Worm (Caenorhabditis elegans) whole organism, L4 larva: ENCODE results near the gene C07A9.9.

Experiments used
- F10B5.3 ChIP-seq: sonication (generic microtip); optimal IDR thresholded peaks from 2 replicates; lab custom pipeline; 2016; ENCODE audit warnings: mild to moderate bottlenecking, missing genetic modification characterization, missing compliant biosample characterization
- F26F4.8 ChIP-seq: fragments of 200-800 bp; sonication (Bioruptor generic); conservative IDR thresholded peaks from 2 replicates; pipeline ENCODE4 v1.3.6; 2022; ENCODE audit warnings: missing genetic modification characterization, missing compliant biosample characterization
- T20F7.1 ChIP-seq: fragments of 200-800 bp; sonication (Bioruptor generic); optimal IDR thresholded peaks from 2 replicates; lab custom pipeline; 2018; ENCODE audit warnings: mild to moderate bottlenecking, missing genetic modification characterization, missing compliant biosample characterization
- T26A8.4 ChIP-seq: fragments of 200-800 bp; sonication (Bioruptor generic); IDR thresholded peaks from 2 replicates; pipeline ENCODE4 v1.3.6; 2022; ENCODE audit warnings: missing genetic modification characterization, missing compliant biosample characterization
- Y48G9A.11 ChIP-seq: fragments of 200-800 bp; sonication (Bioruptor generic); IDR thresholded peaks from 2 replicates; pipeline ENCODE4 v1.3.6; 2022; ENCODE audit warnings: missing genetic modification reagents, missing genetic modification characterization, missing compliant biosample characterization
- ZK337.2 ChIP-seq: fragments of 200-800 bp; sonication (Bioruptor generic); IDR thresholded peaks from 2 replicates; pipeline ENCODE4 v1.3.6; 2022; ENCODE audit warnings: missing genetic modification reagents, missing genetic modification characterization, missing compliant biosample characterization
- ZK546.5 ChIP-seq, 2 experiments: sonication (generic microtip); optimal IDR thresholded peaks; 2 replicates each; lab custom pipeline; 2017; ENCODE audit warnings: missing biosample characterization in 2 of 2, missing genetic modification characterization in 2 of 2
- aha-1 ChIP-seq: fragments of 150-350 bp; peaks from one replicate; lab custom pipeline; 2014; ENCODE audit warnings: missing biosample characterization, missing genetic modification characterization
- aly-2 ChIP-seq: sonication (generic microtip); optimal IDR thresholded peaks from 2 replicates; lab custom pipeline; 2018; ENCODE audit warnings: missing biosample characterization, missing genetic modification characterization
- ama-1 ChIP-seq: fragments of 150-350 bp; optimal IDR thresholded peaks from 2 replicates; lab custom pipeline; 2014; ENCODE audit warnings: inconsistent platforms, mixed read lengths
- attf-4 ChIP-seq: sonication (generic microtip); optimal IDR thresholded peaks from 3 replicates; lab custom pipeline; 2017; ENCODE audit warnings: missing biosample characterization, missing genetic modification characterization
- ceh-28 ChIP-seq: fragments of 150-350 bp; optimal IDR thresholded peaks from 2 replicates; lab custom pipeline; 2014; ENCODE audit warnings: missing biosample characterization, missing genetic modification reagents, missing genetic modification characterization
- ceh-32 ChIP-seq: sonication (generic microtip); optimal IDR thresholded peaks from 2 replicates; lab custom pipeline; 2016; ENCODE audit warnings: mild to moderate bottlenecking, missing genetic modification characterization, missing compliant biosample characterization; ENCODE audit not compliant: poor library complexity
- ceh-44 ChIP-seq: fragments of 200-800 bp; sonication (Bioruptor generic); IDR thresholded peaks from 2 replicates; pipeline ENCODE4 v1.3.6; 2022; ENCODE audit warnings: missing genetic modification reagents, missing genetic modification characterization, missing compliant biosample characterization
- ceh-62 ChIP-seq: sonication (generic microtip); optimal IDR thresholded peaks from 2 replicates; lab custom pipeline; 2017; ENCODE audit warnings: missing biosample characterization, missing genetic modification characterization
- ces-1 ChIP-seq: fragments of 150-350 bp; sonication (generic microtip); optimal IDR thresholded peaks from 4 replicates; lab custom pipeline; 2014; ENCODE audit warnings: missing biosample characterization, missing genetic modification reagents, missing genetic modification characterization
- daf-12 ChIP-seq: fragments of 150-350 bp; optimal IDR thresholded peaks from 2 replicates; lab custom pipeline; 2014; ENCODE audit warnings: missing biosample characterization, missing genetic modification reagents, missing genetic modification characterization
- daf-16 ChIP-seq, 3 experiments: sonication (generic microtip); optimal IDR thresholded peaks; 2 replicates each; lab custom pipeline; 2016 to 2017; ENCODE audit warnings: missing genetic modification characterization in 3 of 3, missing genetic modification reagents in 3 of 3, mild to moderate bottlenecking in 2 of 3, missing compliant biosample characterization in 2 of 3, missing biosample characterization in 1 of 3, moderate library complexity in 1 of 3
- daf-19 ChIP-seq: fragments of 200-800 bp; sonication (Bioruptor generic); conservative IDR thresholded peaks from 2 replicates; pipeline ENCODE4 v1.3.6; 2022; ENCODE audit warnings: missing genetic modification characterization, missing compliant biosample characterization
- daf-8 ChIP-seq: fragments of 200-800 bp; sonication (Bioruptor generic); IDR thresholded peaks from 2 replicates; pipeline ENCODE4 v1.3.6; 2022; ENCODE audit warnings: missing genetic modification characterization, missing compliant biosample characterization
- dmd-6 ChIP-seq: fragments of 200-800 bp; sonication (Bioruptor generic); IDR thresholded peaks from 2 replicates; pipeline ENCODE4 v1.3.6; 2022; ENCODE audit warnings: missing genetic modification reagents, missing genetic modification characterization, missing compliant biosample characterization
- dmd-8 ChIP-seq: fragments of 200-800 bp; sonication (Bioruptor generic); IDR thresholded peaks from 2 replicates; pipeline ENCODE4 v1.3.6; 2022; ENCODE audit warnings: missing genetic modification characterization, missing compliant biosample characterization
- dmd-9 ChIP-seq: fragments of 200-800 bp; sonication (Bioruptor generic); IDR thresholded peaks from 2 replicates; pipeline ENCODE4 v1.3.6; 2022; ENCODE audit warnings: missing genetic modification reagents, missing genetic modification characterization, missing compliant biosample characterization
- duxl-1 ChIP-seq: sonication (generic microtip); optimal IDR thresholded peaks from 2 replicates; lab custom pipeline; 2016; ENCODE audit warnings: mild to moderate bottlenecking, missing genetic modification characterization, moderate library complexity, missing compliant biosample characterization; ENCODE audit not compliant: poor library complexity
- egl-27 ChIP-seq: sonication (generic microtip); optimal IDR thresholded peaks from 3 replicates; lab custom pipeline; 2017; ENCODE audit warnings: missing biosample characterization, missing genetic modification reagents, missing genetic modification characterization
- gei-8 ChIP-seq: fragments of 200-800 bp; sonication (Bioruptor generic); optimal IDR thresholded peaks from 2 replicates; lab custom pipeline; 2018; ENCODE audit warnings: mild to moderate bottlenecking, missing genetic modification characterization, missing compliant biosample characterization
- hlh-30 ChIP-seq: sonication (generic microtip); optimal IDR thresholded peaks from 2 replicates; lab custom pipeline; 2017; ENCODE audit warnings: antibody characterized with exemption, mild to moderate bottlenecking, missing genetic modification characterization, missing compliant biosample characterization; ENCODE audit not compliant: insufficient read depth
- lin-1 ChIP-seq: fragments of 200-800 bp; sonication (Bioruptor generic); IDR thresholded peaks from 2 replicates; pipeline ENCODE4 v1.3.6; 2022; ENCODE audit warnings: missing genetic modification reagents, missing genetic modification characterization, missing compliant biosample characterization
- lin-29 ChIP-seq: fragments of 200-800 bp; sonication (Bioruptor generic); IDR thresholded peaks from 2 replicates; pipeline ENCODE4 v1.3.6; 2022; ENCODE audit warnings: missing genetic modification reagents, missing genetic modification characterization, missing compliant biosample characterization
- lsy-2 ChIP-seq, 2 experiments: fragments of 150-350 bp in 1 of 2; sonication (generic microtip) in 1 of 2; optimal IDR thresholded peaks; 2 replicates each; lab custom pipeline; 2014 to 2017; ENCODE audit warnings: missing biosample characterization in 2 of 2, missing genetic modification characterization in 2 of 2
- madf-5 ChIP-seq, 2 experiments: fragments of 200-800 bp; sonication (Bioruptor generic); IDR thresholded peaks; 2 replicates each; pipeline ENCODE4 v1.3.6; 2022; ENCODE audit warnings: missing compliant biosample characterization in 2 of 2, missing genetic modification characterization in 2 of 2
- mep-1 ChIP-seq: fragments of 150-350 bp; sonication (generic microtip); optimal IDR thresholded peaks from 3 replicates; lab custom pipeline; 2014; ENCODE audit warnings: missing biosample characterization, missing genetic modification characterization
- mes-2 ChIP-seq: sonication (generic microtip); optimal IDR thresholded peaks from 2 replicates; lab custom pipeline; 2016; ENCODE audit warnings: missing genotype, mild to moderate bottlenecking, missing genetic modification characterization, missing compliant biosample characterization; ENCODE audit not compliant: poor library complexity, severe bottlenecking
- nhr-10 ChIP-seq: fragments of 150-350 bp; optimal IDR thresholded peaks from 2 replicates; lab custom pipeline; 2014; ENCODE audit warnings: missing biosample characterization, missing genetic modification characterization
- nhr-237 ChIP-seq: sonication (generic microtip); optimal IDR thresholded peaks from 2 replicates; lab custom pipeline; 2017; ENCODE audit warnings: missing biosample characterization, missing genetic modification characterization
- nhr-41 ChIP-seq: fragments of 200-800 bp; sonication (Bioruptor generic); IDR thresholded peaks from 2 replicates; pipeline ENCODE4 v1.3.6; 2022; ENCODE audit warnings: missing genetic modification reagents, missing genetic modification characterization, missing compliant biosample characterization
- nhr-76 ChIP-seq: fragments of 150-350 bp; optimal IDR thresholded peaks from 2 replicates; lab custom pipeline; 2014; ENCODE audit warnings: missing biosample characterization, missing genetic modification characterization
- nhr-77 ChIP-seq: fragments of 150-350 bp; optimal IDR thresholded peaks from 2 replicates; lab custom pipeline; 2014; ENCODE audit warnings: missing biosample characterization, missing genetic modification characterization
- pqm-1 ChIP-seq: sonication (generic microtip); optimal IDR thresholded peaks from 2 replicates; lab custom pipeline; 2017; ENCODE audit warnings: missing biosample characterization, missing genetic modification characterization
- rbr-2 ChIP-seq: sonication (generic microtip); optimal IDR thresholded peaks from 2 replicates; lab custom pipeline; 2016; ENCODE audit warnings: missing genotype, missing genetic modification characterization, missing compliant biosample characterization
- sdz-12 ChIP-seq: fragments of 200-800 bp; sonication (Bioruptor generic); optimal IDR thresholded peaks from 2 replicates; lab custom pipeline; 2018; ENCODE audit warnings: mild to moderate bottlenecking, missing genetic modification characterization, missing compliant biosample characterization
- set-16 ChIP-seq: fragments of 200-800 bp; sonication (Bioruptor generic); IDR thresholded peaks from 2 replicates; pipeline ENCODE4 v1.3.6; 2022; ENCODE audit warnings: missing genetic modification reagents, missing genetic modification characterization, missing compliant biosample characterization
- spr-1 ChIP-seq: sonication (generic microtip); optimal IDR thresholded peaks from 2 replicates; lab custom pipeline; 2016; ENCODE audit warnings: mild to moderate bottlenecking, missing genetic modification characterization, missing compliant biosample characterization
- unc-62 ChIP-seq, 3 experiments: fragments of 150-350 bp in 1 of 3; sonication (generic microtip); optimal IDR thresholded peaks in 2 of 3; peaks in 1 of 3; 1 replicate in 1 of 3; 2 replicates in 2 of 3; lab custom pipeline; 2014 to 2017; ENCODE audit warnings: missing biosample characterization in 3 of 3, missing genetic modification characterization in 3 of 3, missing genetic modification reagents in 3 of 3, missing genotype in 1 of 3
- zag-1 ChIP-seq: fragments of 150-350 bp; optimal IDR thresholded peaks from 2 replicates; lab custom pipeline; 2014; ENCODE audit warnings: missing biosample characterization, missing genetic modification characterization
- zfp-3 ChIP-seq: fragments of 200-800 bp; sonication (Bioruptor generic); conservative IDR thresholded peaks from 2 replicates; pipeline ENCODE4 v1.3.6; 2022; ENCODE audit warnings: missing genetic modification reagents, missing genetic modification characterization, missing compliant biosample characterization
- zip-2 ChIP-seq: fragments of 150-350 bp; optimal IDR thresholded peaks from 2 replicates; lab custom pipeline; 2014; ENCODE audit warnings: missing biosample characterization, missing genetic modification characterization
- ztf-7 ChIP-seq: fragments of 150-350 bp; optimal IDR thresholded peaks from 2 replicates; lab custom pipeline; 2014; ENCODE audit warnings: missing biosample characterization, missing genetic modification characterization

C07A9.9 gene

ce11 chrIII:9623460-9623859 lies 44.0 kb downstream of the C07A9.9 start:
- TF ChIP-seq aha-1 (peak; percentile 75), unc-62 (GFP tag; optimal IDR thresholded peaks at IDR 0.05 in 1 of 2; lab: Kevin White, UChicago) (peak in 1 of 2 experiments; percentile 33), unc-62 (tag; optimal IDR thresholded peaks at IDR 0.05; lab: Kevin White, UChicago) (no peak), lin-1 (GFP tag; lab: Robert Waterston, UW) (no peak), ama-1 (lab: Kevin White, UChicago) (no peak), dmd-8 (GFP tag; lab: Robert Waterston, UW) (0 out of 2 replicates have a peak, but pooled peaks have one; percentile 22), set-16 (GFP tag; lab: Robert Waterston, UW) (peak; percentile 45)

- TF ChIP-seq ces-1 (GFP tag; lab: Kevin White, UChicago) (no peak), zfp-3 (GFP tag; lab: Robert Waterston, UW) (no peak), lin-29 (GFP tag; lab: Robert Waterston, UW) (no peak), ceh-44 (GFP tag; lab: Robert Waterston, UW) (no peak), nhr-41 (GFP tag; lab: Robert Waterston, UW) (no peak), nhr-10 (tag; lab: Kevin White, UChicago) (no peak), madf-5 (GFP tag; IDR thresholded peaks at IDR 0.05; lab: Robert Waterston, UW) (no peak), duxl-1 (no peak), nhr-237 (tag; lab: Kevin White, UChicago) (no peak), pqm-1 (tag; lab: Kevin White, UChicago) (peak; percentile 87), dmd-6 (GFP tag; lab: Robert Waterston, UW) (peak; percentile 53), daf-19 (no peak), daf-8 (GFP tag; lab: Robert Waterston, UW) (no peak), attf-4 (tag; lab: Kevin White, UChicago) (no peak), ceh-62 (tag; lab: Kevin White, UChicago) (no peak), egl-27 (tag; lab: Kevin White, UChicago) (no peak), aly-2 (tag; lab: Kevin White, UChicago) (no peak), sdz-12 (GFP tag; lab: Kevin White, UChicago) (no peak), hlh-30 (tag; lab: Kevin White, UChicago) (peak; percentile 55), zag-1 (tag; lab: Kevin White, UChicago) (no peak), mes-2 (peak; percentile 11), ZK337.2 (no peak), Y48G9A.11 (no peak), ZK546.5 (tag; optimal IDR thresholded peaks at IDR 0.05; lab: Kevin White, UChicago) (no peak), nhr-76 (tag; lab: Kevin White, UChicago) (no peak), T26A8.4 (GFP tag; lab: Robert Waterston, UW) (no peak), T20F7.1 (GFP tag; lab: Kevin White, UChicago) (no peak), zip-2 (tag; lab: Kevin White, UChicago) (no peak), ceh-28 (no peak), F10B5.3 (tag; lab: Kevin White, UChicago) (no peak), daf-12 (tag; lab: Kevin White, UChicago) (no peak), rbr-2 (no peak), gei-8 (GFP tag; lab: Kevin White, UChicago) (no peak), dmd-9 (no peak), daf-16 (GFP tag; optimal IDR thresholded peaks at IDR 0.05; lab: Kevin White, UChicago) (no peak), daf-16 (tag; optimal IDR thresholded peaks at IDR 0.05; lab: Kevin White, UChicago) (peak; percentile 84), lin-1 (GFP tag; lab: Robert Waterston, UW) (no peak), ceh-32 (tag; lab: Kevin White, UChicago) (no peak), spr-1 (tag; lab: Kevin White, UChicago) (no peak), mep-1 (tag; lab: Kevin White, UChicago) (peak; percentile 5), lsy-2 (tag; optimal IDR thresholded peaks at IDR 0.05; lab: Kevin White, UChicago) (peak in 1 of 2 experiments; percentile 28), nhr-77 (peak; percentile 42), ztf-7 (no peak), aha-1 (no peak), F26F4.8 (GFP tag; lab: Robert Waterston, UW) (no peak)
Measured at ce11 chrIII:9621840-9622525, 45.5 kb downstream of the C07A9.9 start.
